Worm (Caenorhabditis elegans) whole organism, midembryonic: ENCODE results near the gene nhr-15.
A peak's percentile ranks its signal among the peaks of the same experiment; 100 is the strongest.

Source experiments
- T22C8.4 ChIP-seq: fragments of 200-800 bp; sonication (Bioruptor generic); IDR thresholded peaks from 2 replicates; pipeline ENCODE4 v1.3.6; 2022; ENCODE audit warnings: missing genetic modification characterization, missing compliant biosample characterization
- cog-1 ChIP-seq: sonication (generic microtip); optimal IDR thresholded peaks from 2 replicates; lab custom pipeline; 2016; ENCODE audit warnings: missing genetic modification characterization, missing compliant biosample characterization
- flt-1 ChIP-seq: fragments of 200-800 bp; sonication (Bioruptor generic); IDR thresholded peaks from 2 replicates; pipeline ENCODE4 v1.3.6; 2022; ENCODE audit warnings: missing genetic modification characterization, missing compliant biosample characterization
- klf-2 ChIP-seq: fragments of 200-800 bp; sonication (Bioruptor generic); conservative IDR thresholded peaks from 2 replicates; pipeline ENCODE4 v1.3.6; 2022; ENCODE audit warnings: missing genetic modification reagents, missing genetic modification characterization, missing compliant biosample characterization
- med-1 ChIP-seq: sonication (generic microtip); optimal IDR thresholded peaks from 2 replicates; lab custom pipeline; 2017; ENCODE audit warnings: missing genetic modification characterization, mild to moderate bottlenecking, missing compliant biosample characterization, antibody characterized with exemption, missing genetic modification reagents; ENCODE audit not compliant: insufficient read depth
- ref-1 ChIP-seq: fragments of 200-800 bp; sonication (Bioruptor generic); conservative IDR thresholded peaks from 2 replicates; pipeline ENCODE4 v1.3.6; 2022; ENCODE audit warnings: missing genetic modification reagents, missing genetic modification characterization, missing compliant biosample characterization
- tab-1 ChIP-seq: fragments of 200-800 bp; sonication (Bioruptor generic); IDR thresholded peaks from 2 replicates; pipeline ENCODE4 v1.3.6; 2022; ENCODE audit warnings: missing genetic modification characterization, missing compliant biosample characterization
- ztf-23 ChIP-seq: fragments of 200-800 bp; sonication (Bioruptor generic); IDR thresholded peaks from 2 replicates; pipeline ENCODE4 v1.3.6; 2022; ENCODE audit warnings: missing genetic modification reagents, missing genetic modification characterization, missing compliant biosample characterization
- ztf-29 ChIP-seq: fragments of 200-800 bp; sonication (Bioruptor generic); IDR thresholded peaks from 2 replicates; pipeline ENCODE4 v1.3.6; 2022; ENCODE audit warnings: missing genetic modification reagents, missing genetic modification characterization, missing compliant biosample characterization

nhr-15 gene

ce11 chrV:356959-357702, 44.6 kb downstream of the nhr-15 start:
- TF ChIP-seq flt-1 (GFP tag; lab: Robert Waterston, UW) (no peak), T22C8.4 (GFP tag; lab: Robert Waterston, UW) (no peak), ztf-29 (GFP tag; lab: Robert Waterston, UW) (no peak), tab-1 (GFP tag; lab: Robert Waterston, UW) (no peak), cog-1 (tag; lab: Kevin White, UChicago) (no peak), klf-2 (GFP tag; lab: Robert Waterston, UW) (no peak), med-1 (GFP tag; lab: Kevin White, UChicago) (no peak), ztf-23 (no peak), ref-1 (GFP tag; lab: Robert Waterston, UW) (no peak)

ce11 chrV:358473-358872, 46.0 kb downstream of the nhr-15 start:
- TF ChIP-seq T22C8.4 (GFP tag; lab: Robert Waterston, UW) (no peak), flt-1 (GFP tag; lab: Robert Waterston, UW) (no peak), cog-1 (tag; lab: Kevin White, UChicago) (no peak), ztf-23 (no peak), tab-1 (GFP tag; lab: Robert Waterston, UW) (no peak), ref-1 (GFP tag; lab: Robert Waterston, UW) (no peak), klf-2 (GFP tag; lab: Robert Waterston, UW) (no peak), med-1 (GFP tag; lab: Kevin White, UChicago) (no peak), ztf-29 (GFP tag; lab: Robert Waterston, UW) (no peak)

ce11 chrV:359466-359865, 46.9 kb downstream of the nhr-15 start, which contains the start of gene T22H9.1:
Gene T22H9.1 (plus strand): TSS chrV:359766.
- TF ChIP-seq ztf-23 (no peak), cog-1 (tag; lab: Kevin White, UChicago) (no peak), flt-1 (GFP tag; lab: Robert Waterston, UW) (no peak), tab-1 (GFP tag; lab: Robert Waterston, UW) (no peak), ref-1 (GFP tag; lab: Robert Waterston, UW) (no peak), ztf-29 (GFP tag; lab: Robert Waterston, UW) (no peak), med-1 (GFP tag; lab: Kevin White, UChicago) (no peak), T22C8.4 (GFP tag; lab: Robert Waterston, UW) (no peak), klf-2 (GFP tag; lab: Robert Waterston, UW) (no peak)

ce11 chrV:360068-360467, 47.5 kb downstream of the nhr-15 start:
- TF ChIP-seq ztf-23, result no peak
- TF ChIP-seq klf-2 (GFP tag; lab: Robert Waterston, UW), result no peak
- no peak for TF ChIP-seq ref-1 (GFP tag; lab: Robert Waterston, UW)
- no peak for TF ChIP-seq cog-1 (tag; lab: Kevin White, UChicago)
- no peak for TF ChIP-seq ztf-29 (GFP tag; lab: Robert Waterston, UW)
- TF ChIP-seq med-1 (GFP tag; lab: Kevin White, UChicago), result no peak
- TF ChIP-seq tab-1 (GFP tag; lab: Robert Waterston, UW), result no peak
- TF ChIP-seq flt-1 (GFP tag; lab: Robert Waterston, UW), result no peak
- TF ChIP-seq T22C8.4 (GFP tag; lab: Robert Waterston, UW), result no peak

ce11 chrV:361291-361690, 48.8 kb downstream of the nhr-15 start:
- TF ChIP-seq cog-1 (tag; lab: Kevin White, UChicago), result no peak
- no peak for TF ChIP-seq ztf-23
- TF ChIP-seq T22C8.4 (GFP tag; lab: Robert Waterston, UW), result no peak

- TF ChIP-seq med-1 (GFP tag; lab: Kevin White, UChicago), result no peak
- no peak for TF ChIP-seq ztf-29 (GFP tag; lab: Robert Waterston, UW)
- no peak for TF ChIP-seq flt-1 (GFP tag; lab: Robert Waterston, UW)
- TF ChIP-seq ztf-23, result no peak
- TF ChIP-seq ref-1 (GFP tag; lab: Robert Waterston, UW), result no peak
- TF ChIP-seq tab-1 (GFP tag; lab: Robert Waterston, UW), result no peak
- no peak for TF ChIP-seq T22C8.4 (GFP tag; lab: Robert Waterston, UW)
- no peak for TF ChIP-seq klf-2 (GFP tag; lab: Robert Waterston, UW)
- no peak for TF ChIP-seq cog-1 (tag; lab: Kevin White, UChicago)
Observed at ce11 chrV:364650-365049, 52.1 kb downstream of the nhr-15 start, which contains the start of gene mltn-6. Gene mltn-6 (plus strand): TSS chrV:364950.

ce11 chrV:370033-370432, 57.5 kb downstream of the nhr-15 start, which contains the start of gene mltn-7:
Gene mltn-7 (plus strand): TSS chrV:370333.
- TF ChIP-seq cog-1 (tag; lab: Kevin White, UChicago) (no peak), T22C8.4 (GFP tag; lab: Robert Waterston, UW) (no peak), klf-2 (GFP tag; lab: Robert Waterston, UW) (no peak), ztf-23 (no peak), flt-1 (GFP tag; lab: Robert Waterston, UW) (no peak), ztf-29 (GFP tag; lab: Robert Waterston, UW) (no peak), tab-1 (GFP tag; lab: Robert Waterston, UW) (no peak), ref-1 (GFP tag; lab: Robert Waterston, UW) (no peak), med-1 (GFP tag; lab: Kevin White, UChicago) (no peak)

- no peak for TF ChIP-seq klf-2 (GFP tag; lab: Robert Waterston, UW)
- TF ChIP-seq ztf-23, result no peak
- TF ChIP-seq flt-1 (GFP tag; lab: Robert Waterston, UW), result 0 out of 2 replicates have a peak, but pooled peaks have one; percentile 31
- TF ChIP-seq med-1 (GFP tag; lab: Kevin White, UChicago), result no peak
Observed at ce11 chrV:373192-373591, 60.7 kb downstream of the nhr-15 start.
